Worm (Caenorhabditis elegans): ENCODE data around the gene myo-2.

The myo-2 gene

DNA sequence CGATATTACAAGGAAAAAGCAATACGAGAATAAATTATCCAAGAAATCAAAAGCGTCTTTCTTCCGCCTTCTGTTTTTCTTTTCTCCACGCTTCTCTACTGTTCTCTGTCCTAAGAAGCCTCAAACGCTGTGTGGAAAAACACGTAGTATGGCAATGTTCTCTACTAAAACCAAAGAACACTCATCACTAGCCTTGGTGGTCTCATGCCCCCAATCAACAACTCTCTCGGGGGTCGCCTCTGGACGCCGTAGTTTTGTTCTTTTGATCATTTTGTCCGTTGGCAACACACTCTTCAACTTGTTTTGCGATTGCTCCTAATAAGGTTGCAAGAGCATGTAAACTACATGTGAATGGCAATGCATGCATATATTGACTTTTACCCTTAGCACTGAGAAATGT lies 49.4 kb downstream of the myo-2 start:
- TF ChIP-seq Y116A8C.19 (tag; optimal IDR thresholded peaks at IDR 0.05; ENCODE audit: borderline replicate concordance), result no peak
- TF ChIP-seq ceh-88 (GFP tag; IDR thresholded peaks at IDR 0.05), result no peak
- peak; percentile 29 for TF ChIP-seq C16A3.4 (tag; optimal IDR thresholded peaks at IDR 0.05)
- TF ChIP-seq nhr-90 (tag; optimal IDR thresholded peaks at IDR 0.05; ENCODE audit: poor library complexity), result peak; percentile 50
- TF ChIP-seq fkh-4 (tag; optimal IDR thresholded peaks at IDR 0.05; ENCODE audit: borderline replicate concordance), result no peak
- peak; percentile 2 for TF ChIP-seq ama-1 (optimal IDR thresholded peaks at IDR 0.05)
- peak; percentile 36 for TF ChIP-seq swsn-7 (tag; optimal IDR thresholded peaks at IDR 0.05)
- TF ChIP-seq ceh-63 (GFP tag; optimal IDR thresholded peaks at IDR 0.05), result no peak
- TF ChIP-seq mef-2 (tag; optimal IDR thresholded peaks at IDR 0.05), result no peak
- peak; percentile 22 for TF ChIP-seq ztf-4 (tag; optimal IDR thresholded peaks at IDR 0.05)
- TF ChIP-seq mab-9 (GFP tag; IDR thresholded peaks at IDR 0.05), result no peak
- TF ChIP-seq unc-130 (tag; optimal IDR thresholded peaks at IDR 0.05), result peak; percentile 4
- no peak for TF ChIP-seq alr-1 (tag; optimal IDR thresholded peaks at IDR 0.05; ENCODE audit: borderline replicate concordance)
- TF ChIP-seq skn-1 (tag; optimal IDR thresholded peaks at IDR 0.05), result peak; percentile 14
- TF ChIP-seq lin-15B (tag; optimal IDR thresholded peaks at IDR 0.05), result no peak
- TF ChIP-seq xbp-1 (tag; optimal IDR thresholded peaks at IDR 0.05), result peak; percentile 28
- TF ChIP-seq lin-14 (GFP tag; optimal IDR thresholded peaks at IDR 0.05), result peak; percentile 93
- TF ChIP-seq C34B4.2 (tag; optimal IDR thresholded peaks at IDR 0.05), result no peak
- no peak for TF ChIP-seq isw-1 (GFP tag; IDR thresholded peaks at IDR 0.05)
- no peak for TF ChIP-seq F16B12.6 (tag; optimal IDR thresholded peaks at IDR 0.05)
- no peak for TF ChIP-seq nhr-11 (tag; optimal IDR thresholded peaks at IDR 0.05)
- TF ChIP-seq pqm-1 (tag; optimal IDR thresholded peaks at IDR 0.05), result no peak
- TF ChIP-seq ets-5 (GFP tag; IDR thresholded peaks at IDR 0.05), result no peak
- no peak for TF ChIP-seq elt-2 (tag; optimal IDR thresholded peaks at IDR 0.05)
- peak; percentile 2 for TF ChIP-seq lir-3 (tag; optimal IDR thresholded peaks at IDR 0.05; ENCODE audit: poor library complexity)
- peak; percentile 45 for TF ChIP-seq blmp-1 (tag; optimal IDR thresholded peaks at IDR 0.05)
- TF ChIP-seq nhr-76 (tag; optimal IDR thresholded peaks at IDR 0.05), result no peak
- TF ChIP-seq lsy-2 (tag; optimal IDR thresholded peaks at IDR 0.05), result peak; percentile 36 to 37
- TF ChIP-seq unc-62 (GFP tag; optimal IDR thresholded peaks at IDR 0.05), result no peak
- TF ChIP-seq fkh-10 (GFP tag; optimal IDR thresholded peaks at IDR 0.05), result peak; percentile 8
- no peak for TF ChIP-seq sox-4 (tag; optimal IDR thresholded peaks at IDR 0.05)
- peak; percentile 51 for TF ChIP-seq egl-13 (tag; optimal IDR thresholded peaks at IDR 0.05)
- no peak for TF ChIP-seq unc-98 (GFP tag; IDR thresholded peaks at IDR 0.05)
- no peak for TF ChIP-seq lin-13 (GFP tag; optimal IDR thresholded peaks at IDR 0.05)
- TF ChIP-seq nhr-28 (tag; optimal IDR thresholded peaks at IDR 0.05), result no peak
- peak; percentile 68 for TF ChIP-seq fkh-8 (tag; optimal IDR thresholded peaks at IDR 0.05)
- peak; percentile 18 to 53 (median 41) for TF ChIP-seq ceh-82 (tag; optimal IDR thresholded peaks at IDR 0.05)
- TF ChIP-seq nhr-20 (tag; optimal IDR thresholded peaks at IDR 0.05), result peak; percentile 87
- TF ChIP-seq dsc-1 (tag; optimal IDR thresholded peaks at IDR 0.05), result peak; percentile 61
- no peak for TF ChIP-seq efl-3 (GFP tag; optimal IDR thresholded peaks at IDR 0.05)
- TF ChIP-seq unc-30 (tag; optimal IDR thresholded peaks at IDR 0.05), result no peak
- TF ChIP-seq ceh-8 (GFP tag; optimal IDR thresholded peaks at IDR 0.05), result no peak
- peak; percentile 29 for TF ChIP-seq jun-1 (tag; optimal IDR thresholded peaks at IDR 0.05)
- no peak for TF ChIP-seq hlh-17 (GFP tag; optimal IDR thresholded peaks at IDR 0.05; ENCODE audit: borderline replicate concordance)
- TF ChIP-seq grh-1 (GFP tag; IDR thresholded peaks at IDR 0.05), result no peak
- no peak for TF ChIP-seq fos-1 (tag; optimal IDR thresholded peaks at IDR 0.05)
- TF ChIP-seq tbx-2 (tag; optimal IDR thresholded peaks at IDR 0.05), result peak; percentile 59
- no peak for TF ChIP-seq aly-2 (tag; optimal IDR thresholded peaks at IDR 0.05)
- TF ChIP-seq pax-3 (tag; optimal IDR thresholded peaks at IDR 0.05), result no peak
- no peak for TF ChIP-seq hlh-4 (tag; optimal IDR thresholded peaks at IDR 0.05)
- no peak for TF ChIP-seq hpl-2 (GFP tag; optimal IDR thresholded peaks at IDR 0.05)
- no peak for TF ChIP-seq nhr-12 (tag; optimal IDR thresholded peaks at IDR 0.05)
- TF ChIP-seq unc-86 (tag; optimal IDR thresholded peaks at IDR 0.05), result peak; percentile 18
- no peak for TF ChIP-seq ces-1 (GFP tag; optimal IDR thresholded peaks at IDR 0.05)

Measured in whole organism, L1 larva.